Fruit fly (Drosophila melanogaster): ENCODE measurements around the gene Sfp24Bc.

Sfp24Bc gene

dm6 chr2L:3719414-3719959 is 49.1 kb upstream of the Sfp24Bc start (continued):
- TF ChIP-seq CG7372 (GFP tag; IDR thresholded peaks at IDR 0.05) (no peak), Lhr (GFP tag; optimal IDR thresholded peaks at IDR 0.05) (no peak), zfh2 (GFP tag; optimal IDR thresholded peaks at IDR 0.05) (no peak), fd96Cb (tag; optimal IDR thresholded peaks at IDR 0.05) (peak; percentile 26), CG32532 (GFP tag; IDR thresholded peaks at IDR 0.05) (peak; percentile 36; the same call in 1 of the 2 replicates), CG11085 (GFP tag; IDR thresholded peaks at IDR 0.05) (no peak), sqz (GFP tag; optimal IDR thresholded peaks at IDR 0.05) (no peak), mam (GFP tag; optimal IDR thresholded peaks at IDR 0.05) (peak; percentile 6), Rx (GFP tag; IDR thresholded peaks at IDR 0.05) (no peak), jumu (GFP tag; optimal IDR thresholded peaks at IDR 0.05) (no peak), pzg (GFP tag; optimal IDR thresholded peaks at IDR 0.05) (no peak), CG30020 (tag; optimal IDR thresholded peaks at IDR 0.05) (no peak), Ets97D (GFP tag; optimal IDR thresholded peaks at IDR 0.05) (no peak), CG10543 (GFP tag; optimal IDR thresholded peaks at IDR 0.05) (no peak), CG8388 (GFP tag; optimal IDR thresholded peaks at IDR 0.05) (no peak), Meics (GFP tag; optimal IDR thresholded peaks at IDR 0.05) (peak; percentile 53), run (tag; optimal IDR thresholded peaks at IDR 0.05) (no peak), Nf-YB (GFP tag; optimal IDR thresholded peaks at IDR 0.05) (no peak), Oaz (GFP tag; IDR thresholded peaks at IDR 0.05) (no peak), odd (GFP tag; optimal IDR thresholded peaks at IDR 0.05) (no peak), pb (GFP tag; optimal IDR thresholded peaks at IDR 0.05) (no peak), Drgx (GFP tag; IDR thresholded peaks at IDR 0.05) (no peak), CG4820 (GFP tag; optimal IDR thresholded peaks at IDR 0.05) (no peak), CG10147 (GFP tag; optimal IDR thresholded peaks at IDR 0.05) (no peak), Sox100B (GFP tag; optimal IDR thresholded peaks at IDR 0.05) (peak; percentile 39), Scr (GFP tag; IDR thresholded peaks at IDR 0.05; ENCODE audit: partially characterized antibody) (no peak), phol (tag; optimal IDR thresholded peaks at IDR 0.05) (no peak), lmd (GFP tag; IDR thresholded peaks at IDR 0.05) (peak; percentile 41; the same call in 1 of the 2 replicates), grn (GFP tag; optimal IDR thresholded peaks at IDR 0.05) (no peak), bcd (GFP tag; optimal IDR thresholded peaks at IDR 0.05) (peak; percentile 1), gt (GFP tag; IDR thresholded peaks at IDR 0.05) (no peak), CG14965 (GFP tag; optimal IDR thresholded peaks at IDR 0.05; ENCODE audit: borderline replicate concordance) (no peak), nau (GFP tag; optimal IDR thresholded peaks at IDR 0.05) (peak; percentile 39), Trl (optimal IDR thresholded peaks at IDR 0.05) (no peak), Trl (GFP tag; optimal IDR thresholded peaks at IDR 0.05) (no peak), NC2α (GFP tag; optimal IDR thresholded peaks at IDR 0.05) (no peak), nerfin-1 (tag; optimal IDR thresholded peaks at IDR 0.05) (no peak), ERR (GFP tag; optimal IDR thresholded peaks at IDR 0.05) (no peak), Usf (GFP tag; optimal IDR thresholded peaks at IDR 0.05) (no peak), CG18599 (GFP tag; optimal IDR thresholded peaks at IDR 0.05) (peak; percentile 57), Hr51 (GFP tag; optimal IDR thresholded peaks at IDR 0.05) (no peak), CG6813 (GFP tag; optimal IDR thresholded peaks at IDR 0.05) (peak; percentile 29), PHDP (tag; optimal IDR thresholded peaks at IDR 0.05) (peak; percentile 36), gsb-n (tag; optimal IDR thresholded peaks at IDR 0.05) (no peak), Lpt (GFP tag; optimal IDR thresholded peaks at IDR 0.05) (no peak), CG2199 (GFP tag; IDR thresholded peaks at IDR 0.05) (no peak), az2 (GFP tag; optimal IDR thresholded peaks at IDR 0.05) (no peak), lbe (GFP tag; optimal IDR thresholded peaks at IDR 0.05) (no peak), Jarid2 (GFP tag; optimal IDR thresholded peaks at IDR 0.05) (no peak), Fer1 (GFP tag; optimal IDR thresholded peaks at IDR 0.05) (no peak), caup (GFP tag; optimal IDR thresholded peaks at IDR 0.05; ENCODE audit: severe bottlenecking) (no peak)
